Fruit fly (Drosophila melanogaster): ENCODE results near the gene del.

The del gene

DNA sequence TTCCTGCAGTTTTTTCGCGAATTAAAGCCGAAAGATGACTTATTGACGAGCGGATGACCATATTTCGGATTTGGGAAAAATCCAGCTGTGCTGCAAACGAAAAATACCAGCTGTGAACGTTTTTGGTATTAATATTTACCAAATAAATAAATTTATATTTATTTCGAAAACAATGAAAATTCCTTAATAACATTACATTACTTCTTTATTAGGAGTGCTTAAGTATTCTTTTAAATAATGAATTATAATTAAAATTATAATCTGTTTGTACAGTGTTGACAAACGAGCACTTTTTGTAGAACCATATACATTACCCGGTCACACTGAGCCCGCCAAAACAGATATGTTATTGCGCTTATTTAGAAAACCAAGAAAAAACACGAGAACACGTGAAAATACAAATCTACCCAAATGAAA is 31.3 kb upstream of the del start, which contains the start of the genes bur and Mcm10 (continued):
- TF ChIP-seq CG3281 (GFP tag; optimal IDR thresholded peaks at IDR 0.05) (no peak), lbe (GFP tag; optimal IDR thresholded peaks at IDR 0.05) (no peak), CG12769 (tag; optimal IDR thresholded peaks at IDR 0.05) (no peak), CG6813 (GFP tag; optimal IDR thresholded peaks at IDR 0.05) (no peak), CG7839 (tag; optimal IDR thresholded peaks at IDR 0.05) (no peak), eve (GFP tag; optimal IDR thresholded peaks at IDR 0.05) (no peak), aop (GFP tag; IDR thresholded peaks at IDR 0.05) (no peak), CG30020 (tag; optimal IDR thresholded peaks at IDR 0.05) (peak; percentile 62), Bdp1 (GFP tag; optimal IDR thresholded peaks at IDR 0.05) (no peak), toy (GFP tag; IDR thresholded peaks at IDR 0.05) (no peak), CG10654 (GFP tag; optimal IDR thresholded peaks at IDR 0.05) (no peak), CG13894 (tag; optimal IDR thresholded peaks at IDR 0.05) (no peak), psq (GFP tag; optimal IDR thresholded peaks at IDR 0.05) (no peak), HmgZ (tag; optimal IDR thresholded peaks at IDR 0.05) (no peak), CG12104 (GFP tag; optimal IDR thresholded peaks at IDR 0.05) (peak; percentile 25), Awh (GFP tag; IDR thresholded peaks at IDR 0.05) (no peak), CG4707 (GFP tag; optimal IDR thresholded peaks at IDR 0.05) (no peak), Fer3 (tag; optimal IDR thresholded peaks at IDR 0.05) (no peak), schlank (tag; optimal IDR thresholded peaks at IDR 0.05) (no peak), CG43689 (GFP tag; IDR thresholded peaks at IDR 0.05) (no peak), CG11247 (GFP tag; IDR thresholded peaks at IDR 0.05) (no peak), cwo (GFP tag; optimal IDR thresholded peaks at IDR 0.05) (no peak), CG14965 (GFP tag; optimal IDR thresholded peaks at IDR 0.05; ENCODE audit: borderline replicate concordance) (no peak), CG17385 (GFP tag; optimal IDR thresholded peaks at IDR 0.05) (no peak), Adf1 (GFP tag; IDR thresholded peaks at IDR 0.05) (no peak), ci (GFP tag; IDR thresholded peaks at IDR 0.05) (no peak), YL-1 (GFP tag; optimal IDR thresholded peaks at IDR 0.05) (peak; percentile 26), Xrp1 (GFP tag; IDR thresholded peaks at IDR 0.05) (no peak), nerfin-2 (GFP tag; IDR thresholded peaks at IDR 0.05; ENCODE audit: partially characterized antibody) (no peak), p53 (GFP tag; optimal IDR thresholded peaks at IDR 0.05) (no peak), Dek (tag; optimal IDR thresholded peaks at IDR 0.05) (no peak), cg (GFP tag; optimal IDR thresholded peaks at IDR 0.05) (no peak), stc (GFP tag; IDR thresholded peaks at IDR 0.05) (no peak), CG12155 (GFP tag; optimal IDR thresholded peaks at IDR 0.05) (no peak), fru (optimal IDR thresholded peaks at IDR 0.05) (no peak), Gsc (GFP tag; IDR thresholded peaks at IDR 0.05) (no peak), kay (GFP tag; optimal IDR thresholded peaks at IDR 0.05) (peak; percentile 21), cato (GFP tag; optimal IDR thresholded peaks at IDR 0.05; ENCODE audit: borderline replicate concordance) (no peak), HLHmδ (GFP tag; optimal IDR thresholded peaks at IDR 0.05) (no peak), Sry-β (GFP tag; optimal IDR thresholded peaks at IDR 0.05) (no peak), CG12071 (GFP tag; optimal IDR thresholded peaks at IDR 0.05) (no peak), dpn (GFP tag; optimal IDR thresholded peaks at IDR 0.05) (no peak), Rx (GFP tag; IDR thresholded peaks at IDR 0.05) (no peak), CG14710 (tag; optimal IDR thresholded peaks at IDR 0.05) (peak; percentile 78), CG6254 (GFP tag; optimal IDR thresholded peaks at IDR 0.05) (no peak), chinmo (GFP tag; IDR thresholded peaks at IDR 0.05; ENCODE audit: partially characterized antibody) (0 out of 4 replicates have a peak, but pooled peaks have one; percentile 7), CG8388 (GFP tag; optimal IDR thresholded peaks at IDR 0.05) (no peak), Fer2 (tag; optimal IDR thresholded peaks at IDR 0.05) (no peak), CG7556 (GFP tag; optimal IDR thresholded peaks at IDR 0.05) (no peak), CG11456 (GFP tag; IDR thresholded peaks at IDR 0.05) (no peak), ems (GFP tag; optimal IDR thresholded peaks at IDR 0.05) (no peak), CG31224 (GFP tag; IDR thresholded peaks at IDR 0.05) (no peak)
